Worm (Caenorhabditis elegans) whole organism, late embryonic: ENCODE measurements around the gene C49C3.20.

Experiments used
- C38D4.7 ChIP-seq: fragments of 200-800 bp; sonication (Bioruptor generic); optimal IDR thresholded peaks from 2 replicates; lab custom pipeline; 2018; ENCODE audit warnings: mild to moderate bottlenecking, missing genetic modification characterization, moderate library complexity, missing compliant biosample characterization
- K09A11.1 ChIP-seq: sonication (generic microtip); optimal IDR thresholded peaks from 2 replicates; lab custom pipeline; 2017; ENCODE audit warnings: antibody characterized with exemption, mild to moderate bottlenecking, missing genetic modification characterization, missing compliant biosample characterization; ENCODE audit not compliant: insufficient read depth
- ama-1 ChIP-seq: fragments of 150-350 bp; optimal IDR thresholded peaks from 2 replicates; lab custom pipeline; 2014
- ceh-18 ChIP-seq: sonication (generic microtip); optimal IDR thresholded peaks from 2 replicates; lab custom pipeline; 2016; ENCODE audit warnings: missing genetic modification characterization, missing compliant biosample characterization
- ceh-2 ChIP-seq: sonication (generic microtip); optimal IDR thresholded peaks from 2 replicates; lab custom pipeline; 2016; ENCODE audit warnings: missing genotype, missing genetic modification characterization, missing compliant biosample characterization
- ceh-24 ChIP-seq: sonication (generic microtip); optimal IDR thresholded peaks from 2 replicates; lab custom pipeline; 2016; ENCODE audit warnings: mild to moderate bottlenecking, missing genetic modification characterization, missing compliant biosample characterization
- ceh-31 ChIP-seq: sonication (generic microtip); optimal IDR thresholded peaks from 2 replicates; lab custom pipeline; 2016; ENCODE audit warnings: missing genetic modification characterization, missing compliant biosample characterization
- ceh-45 ChIP-seq: fragments of 200-800 bp; sonication (Bioruptor generic); IDR thresholded peaks from 2 replicates; pipeline ENCODE4 v1.3.6; 2022; ENCODE audit warnings: missing genetic modification reagents, missing genetic modification characterization, missing compliant biosample characterization
- ceh-6 ChIP-seq: fragments of 200-800 bp; sonication (Bioruptor generic); optimal IDR thresholded peaks from 2 replicates; lab custom pipeline; 2018; ENCODE audit warnings: mild to moderate bottlenecking, missing genetic modification characterization, missing compliant biosample characterization
- ceh-9 ChIP-seq: sonication (generic microtip); optimal IDR thresholded peaks from 2 replicates; lab custom pipeline; 2016; ENCODE audit warnings: mild to moderate bottlenecking, missing genetic modification characterization, inconsistent platforms, missing compliant biosample characterization
- elt-2 ChIP-seq: sonication (generic microtip); optimal IDR thresholded peaks from 2 replicates; lab custom pipeline; 2016; ENCODE audit warnings: missing genetic modification reagents, missing genetic modification characterization, missing compliant biosample characterization
- ets-4 ChIP-seq: sonication (generic microtip); optimal IDR thresholded peaks from 2 replicates; lab custom pipeline; 2016; ENCODE audit warnings: missing genetic modification characterization, missing compliant biosample characterization
- fax-1 ChIP-seq: sonication (generic microtip); optimal IDR thresholded peaks from 2 replicates; lab custom pipeline; 2016; ENCODE audit warnings: missing genotype, missing genetic modification characterization, missing compliant biosample characterization
- fkh-6 ChIP-seq: sonication (generic microtip); optimal IDR thresholded peaks from 2 replicates; lab custom pipeline; 2016; ENCODE audit warnings: missing genetic modification characterization, missing compliant biosample characterization
- lim-6 ChIP-seq: sonication (generic microtip); optimal IDR thresholded peaks from 2 replicates; lab custom pipeline; 2016; ENCODE audit warnings: missing genetic modification characterization, missing compliant biosample characterization
- madf-2 ChIP-seq: sonication (generic microtip); optimal IDR thresholded peaks from 2 replicates; lab custom pipeline; 2017; ENCODE audit warnings: missing genetic modification characterization, missing compliant biosample characterization
- nfya-1 ChIP-seq: sonication (generic microtip); optimal IDR thresholded peaks from 2 replicates; lab custom pipeline; 2017; ENCODE audit warnings: missing genetic modification characterization, mild to moderate bottlenecking, missing compliant biosample characterization, antibody characterized with exemption, moderate library complexity
- odd-2 ChIP-seq: sonication (generic microtip); optimal IDR thresholded peaks from 2 replicates; lab custom pipeline; 2017; ENCODE audit warnings: antibody characterized with exemption, mild to moderate bottlenecking, missing genetic modification characterization, missing compliant biosample characterization
- pag-3 ChIP-seq: sonication (generic microtip); optimal IDR thresholded peaks from 2 replicates; lab custom pipeline; 2016; ENCODE audit warnings: missing compliant biosample characterization, missing genetic modification characterization, borderline replicate concordance
- pax-1 ChIP-seq: fragments of 150-350 bp; optimal IDR thresholded peaks from 2 replicates; lab custom pipeline; 2014; ENCODE audit warnings: missing biosample characterization, missing genetic modification characterization
- pqm-1 ChIP-seq: sonication (generic microtip); optimal IDR thresholded peaks from 2 replicates; lab custom pipeline; 2016; ENCODE audit warnings: missing genetic modification characterization, missing compliant biosample characterization
- pros-1 ChIP-seq: fragments of 150-350 bp; optimal IDR thresholded peaks from 2 replicates; lab custom pipeline; 2014; ENCODE audit warnings: missing biosample characterization, missing genetic modification reagents, missing genetic modification characterization
- ref-2 ChIP-seq: sonication (generic microtip); optimal IDR thresholded peaks from 2 replicates; lab custom pipeline; 2016; ENCODE audit warnings: missing genetic modification characterization, missing compliant biosample characterization
- rnt-1 ChIP-seq: sonication (generic microtip); optimal IDR thresholded peaks from 2 replicates; lab custom pipeline; 2016; ENCODE audit warnings: missing genetic modification characterization, missing compliant biosample characterization
- sdc-2 ChIP-seq: sonication (generic microtip); optimal IDR thresholded peaks from 2 replicates; lab custom pipeline; 2016; ENCODE audit warnings: missing genotype, missing genetic modification characterization, missing compliant biosample characterization
- sox-2 ChIP-seq: fragments of 200-800 bp; sonication (Bioruptor generic); IDR thresholded peaks from 2 replicates; pipeline ENCODE4 v1.3.6; 2022; ENCODE audit warnings: missing genetic modification reagents, missing genetic modification characterization, missing compliant biosample characterization
- sox-4 ChIP-seq: sonication (generic microtip); optimal IDR thresholded peaks from 2 replicates; lab custom pipeline; 2017; ENCODE audit warnings: mild to moderate bottlenecking, missing genetic modification characterization, inconsistent platforms, missing compliant biosample characterization
- syd-9 ChIP-seq: sonication (generic microtip); optimal IDR thresholded peaks from 2 replicates; lab custom pipeline; 2016; ENCODE audit warnings: mild to moderate bottlenecking, missing genetic modification characterization, moderate library complexity, missing compliant biosample characterization
- tbx-7 ChIP-seq: sonication (generic microtip); optimal IDR thresholded peaks from 2 replicates; lab custom pipeline; 2016; ENCODE audit warnings: missing genotype, missing genetic modification characterization, missing compliant biosample characterization
- unc-3 ChIP-seq, 2 experiments: fragments of 200-800 bp in 1 of 2; sonication (Bioruptor generic) in 1 of 2; sonication (generic microtip) in 1 of 2; conservative IDR thresholded peaks in 1 of 2; optimal IDR thresholded peaks in 1 of 2; 2 replicates each; pipeline versions ENCODE4 v1.3.6 to Lab custom; 2016 to 2022; ENCODE audit warnings: missing compliant biosample characterization in 2 of 2, missing genetic modification characterization in 2 of 2, missing genetic modification reagents in 1 of 2
- unc-55 ChIP-seq: sonication (generic microtip); optimal IDR thresholded peaks from 2 replicates; lab custom pipeline; 2017; ENCODE audit warnings: missing biosample characterization, missing genetic modification reagents, missing genetic modification characterization
- unc-86 ChIP-seq: sonication (generic microtip); optimal IDR thresholded peaks from 2 replicates; lab custom pipeline; 2016; ENCODE audit warnings: missing genetic modification characterization, missing compliant biosample characterization
- zip-5 ChIP-seq: sonication (generic microtip); optimal IDR thresholded peaks from 2 replicates; lab custom pipeline; 2016; ENCODE audit warnings: missing genetic modification characterization, missing compliant biosample characterization
- ztf-16 ChIP-seq: sonication (generic microtip); optimal IDR thresholded peaks from 2 replicates; lab custom pipeline; 2017; ENCODE audit warnings: missing genetic modification characterization, missing compliant biosample characterization

Gene C49C3.20

DNA sequence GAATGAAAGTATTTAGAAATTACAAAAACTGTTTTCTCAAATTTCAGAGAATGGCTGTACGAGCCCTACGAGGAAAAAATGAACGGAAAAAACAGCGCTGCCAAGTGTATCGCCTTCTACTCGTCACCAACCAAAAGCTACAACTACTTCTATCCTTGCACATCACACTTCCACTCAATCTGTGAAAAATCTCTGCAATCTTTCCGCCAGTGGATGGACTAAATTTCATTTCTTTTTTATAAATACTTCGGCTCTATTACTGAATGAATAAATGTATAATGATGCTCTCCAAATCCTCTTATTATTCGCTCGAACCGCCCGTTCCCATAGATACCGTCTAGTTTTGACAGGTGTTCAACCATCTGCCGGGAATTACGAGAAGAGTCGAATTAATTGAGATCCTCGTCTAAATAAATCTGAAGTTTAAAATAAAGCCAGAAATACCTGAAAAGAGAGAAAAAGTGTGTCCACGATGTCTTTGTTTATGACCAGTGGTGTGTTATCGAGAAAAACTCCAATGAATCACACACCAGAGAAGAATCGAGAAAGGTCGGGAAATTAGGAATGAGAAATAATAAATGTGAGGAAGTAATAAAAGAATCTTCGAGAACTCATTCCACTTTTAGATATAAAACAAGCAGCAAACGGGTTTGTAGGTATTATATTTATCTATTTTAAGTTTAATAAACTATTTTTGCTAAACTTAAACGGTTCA, 38.7 kb downstream of the C49C3.20 start:
- TF ChIP-seq ceh-6 (GFP tag; lab: Kevin White, UChicago) = no peak
- TF ChIP-seq unc-86 = no peak
- TF ChIP-seq syd-9 (tag; lab: Kevin White, UChicago) = no peak
- no peak for TF ChIP-seq ets-4 (tag; lab: Kevin White, UChicago)
- no peak for TF ChIP-seq sox-2 (GFP tag; lab: Robert Waterston, UW)

ce11 chrIV:17276705-17277458, 39.4 kb downstream of the C49C3.20 start, which contains the start of gene clec-196:
Gene clec-196, plus strand, starts transcription at chrIV:17276956.
- TF ChIP-seq elt-2 (tag; lab: Kevin White, UChicago) (no peak), pros-1 (tag; lab: Kevin White, UChicago) (no peak), ceh-18 (tag; lab: Kevin White, UChicago) (no peak), ama-1 (no peak), ref-2 (tag; lab: Kevin White, UChicago) (no peak), unc-55 (GFP tag; lab: Kevin White, UChicago) (peak; percentile 74), ceh-9 (tag; lab: Kevin White, UChicago) (no peak), odd-2 (tag; lab: Kevin White, UChicago) (no peak)

DNA sequence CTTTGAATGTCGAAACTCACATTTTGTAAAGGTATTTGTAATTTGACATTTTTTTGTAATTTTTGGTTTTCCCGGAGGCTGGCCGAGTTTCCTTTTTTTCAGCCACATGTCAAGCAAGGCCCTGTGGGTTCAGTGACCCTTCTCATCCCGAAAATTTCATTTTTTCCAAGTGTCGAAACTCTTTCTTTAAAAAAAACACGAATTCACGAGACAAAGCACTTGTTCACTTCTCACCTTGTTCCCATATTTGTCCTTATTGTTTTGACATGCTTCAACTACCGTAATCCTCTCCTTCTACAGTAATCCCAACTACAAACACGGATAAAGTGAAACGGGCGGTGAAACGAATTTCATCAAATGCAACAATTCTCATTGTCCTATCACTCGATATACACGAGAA, 41.0 kb downstream of the C49C3.20 start, which contains the start of gene lhfp-4:
Gene lhfp-4, plus strand, starts transcription at position 301 of the 400 bp plus-strand sequence.
- TF ChIP-seq rnt-1 = no peak
- TF ChIP-seq ceh-24 (tag; lab: Kevin White, UChicago) = no peak
- peak; percentile 90 for TF ChIP-seq pax-1
- no peak for TF ChIP-seq unc-3 (GFP tag; conservative IDR thresholded peaks at IDR 0.05; lab: Robert Waterston, UW)
- TF ChIP-seq unc-3 (tag; optimal IDR thresholded peaks at IDR 0.05; lab: Kevin White, UChicago) = no peak
- TF ChIP-seq ceh-18 (tag; lab: Kevin White, UChicago) = no peak
- no peak for TF ChIP-seq lim-6 (tag; lab: Kevin White, UChicago)
- TF ChIP-seq, all 69 proteins: peak for 1

ce11 chrIV:17273602-17274110, 42.6 kb downstream of the C49C3.20 start, which contains the start of gene gln-5:
Gene gln-5, minus strand, starts transcription at chrIV:17273652.
- TF ChIP-seq madf-2 = no peak
- no peak for TF ChIP-seq ceh-18 (tag; lab: Kevin White, UChicago)
- no peak for TF ChIP-seq K09A11.1 (tag; lab: Kevin White, UChicago)
- no peak for TF ChIP-seq elt-2 (tag; lab: Kevin White, UChicago)
- TF ChIP-seq tbx-7 (tag; lab: Kevin White, UChicago) = no peak
- TF ChIP-seq sox-4 (tag; lab: Kevin White, UChicago) = no peak
- no peak for TF ChIP-seq pqm-1 (tag; lab: Kevin White, UChicago)
- TF ChIP-seq sdc-2 = no peak
- no peak for TF ChIP-seq C38D4.7 (GFP tag; lab: Kevin White, UChicago)
- TF ChIP-seq ets-4 (tag; lab: Kevin White, UChicago) = no peak

DNA sequence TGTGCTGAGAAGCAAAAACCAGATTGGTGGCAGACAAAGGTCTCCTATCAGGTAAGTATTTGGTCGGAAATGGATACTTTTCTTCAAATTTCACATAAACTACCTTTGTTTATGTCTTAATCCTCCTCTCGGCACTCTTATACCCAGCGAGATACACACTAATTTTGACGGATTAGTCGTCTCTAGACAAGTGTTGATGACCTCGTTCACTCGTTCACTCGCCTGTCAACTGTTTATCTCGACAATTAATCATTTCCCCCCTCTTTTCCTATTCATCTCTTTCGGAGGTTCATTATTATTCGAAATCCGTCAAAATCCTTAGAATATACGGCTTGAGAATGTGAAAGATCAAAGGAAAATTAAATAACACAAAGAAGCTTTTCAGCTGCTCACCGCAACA, 46.6 kb downstream of the C49C3.20 start:
- TF ChIP-seq unc-55 (GFP tag; lab: Kevin White, UChicago) = peak; percentile 98
- no peak for TF ChIP-seq tbx-7 (tag; lab: Kevin White, UChicago)

DNA sequence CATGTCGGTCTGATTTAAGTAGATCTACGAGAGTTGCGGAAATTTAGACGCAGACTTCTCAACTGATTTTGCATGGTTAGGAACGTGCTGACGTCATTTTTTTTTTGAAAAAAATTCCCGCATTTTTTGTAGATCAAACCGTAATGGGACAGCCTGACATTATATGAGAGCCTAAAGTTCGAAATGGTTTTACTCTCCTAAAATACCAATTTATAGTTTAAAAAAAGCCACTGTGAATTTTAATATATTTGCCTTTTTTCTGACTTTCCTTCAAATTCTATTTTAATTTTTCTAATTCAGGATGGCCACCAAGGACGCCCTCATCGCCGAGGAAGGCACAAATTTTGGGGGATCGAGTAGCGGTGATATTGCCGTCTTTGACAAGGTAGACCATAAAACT, 47.3 kb downstream of the C49C3.20 start, which contains the start of gene atgp-1:
Gene atgp-1, plus strand, starts transcription at position 301 of the 400 bp plus-strand sequence.
- TF ChIP-seq fax-1 (tag; lab: Kevin White, UChicago) = no peak
- no peak for TF ChIP-seq fkh-6 (tag; lab: Kevin White, UChicago)
- no peak for TF ChIP-seq ets-4 (tag; lab: Kevin White, UChicago)
- TF ChIP-seq zip-5 (tag; lab: Kevin White, UChicago) = no peak
- TF ChIP-seq pros-1 (tag; lab: Kevin White, UChicago) = no peak
- no peak for TF ChIP-seq ceh-31 (tag; lab: Kevin White, UChicago)
- TF ChIP-seq sox-2 (GFP tag; lab: Robert Waterston, UW) = no peak
- no peak for TF ChIP-seq ceh-2 (tag; lab: Kevin White, UChicago)
- TF ChIP-seq pag-3 = no peak
- TF ChIP-seq ceh-45 (GFP tag; lab: Robert Waterston, UW) = no peak
- TF ChIP-seq tbx-7 (tag; lab: Kevin White, UChicago) = no peak
- TF ChIP-seq K09A11.1 (tag; lab: Kevin White, UChicago) = no peak
- no peak for TF ChIP-seq nfya-1 (tag; lab: Kevin White, UChicago)
- no peak for TF ChIP-seq ztf-16 (tag; lab: Kevin White, UChicago)
- no peak for TF ChIP-seq sdc-2
- TF ChIP-seq, all 69 proteins: peak for 0
